Fruit fly (Drosophila melanogaster): Measurements from ENCODE around the gene ea.

dm6 chr3R:15367477-15367876 lies 38.9 kb downstream of the ea start, which contains the start of gene CG34404:
- no peak for TF ChIP-seq Pif1A (GFP tag; optimal IDR thresholded peaks at IDR 0.05)
- TF ChIP-seq CG13204 (GFP tag; optimal IDR thresholded peaks at IDR 0.05), result no peak
- no peak for TF ChIP-seq CG8159 (tag; optimal IDR thresholded peaks at IDR 0.05)
- TF ChIP-seq CG14655 (GFP tag; optimal IDR thresholded peaks at IDR 0.05), result no peak
- TF ChIP-seq gl (tag; optimal IDR thresholded peaks at IDR 0.05), result no peak
- TF ChIP-seq Snoo (tag; optimal IDR thresholded peaks at IDR 0.05), result no peak
- no peak for TF ChIP-seq CG4496 (GFP tag; IDR thresholded peaks at IDR 0.05)
- no peak for TF ChIP-seq CG12605 (GFP tag; IDR thresholded peaks at IDR 0.05)
- no peak for TF ChIP-seq D1 (tag; optimal IDR thresholded peaks at IDR 0.05)
- TF ChIP-seq CG8301 (tag; optimal IDR thresholded peaks at IDR 0.05), result no peak

Measured in whole organism, pupa.